Worm (Caenorhabditis elegans) whole organism, mixed stage, embryonic: ENCODE measurements around the gene R04E5.9.

Experiments used
- M03D4.4 ChIP-seq: sonication (generic microtip); optimal IDR thresholded peaks from 2 replicates; lab custom pipeline; 2017; ENCODE audit warnings: mild to moderate bottlenecking, missing genetic modification characterization, missing compliant biosample characterization
- blmp-1 ChIP-seq: fragments of 150-350 bp; optimal IDR thresholded peaks from 2 replicates; lab custom pipeline; 2014; ENCODE audit warnings: missing biosample characterization, missing genetic modification characterization
- ceh-39 ChIP-seq: fragments of 150-350 bp; optimal IDR thresholded peaks from 2 replicates; lab custom pipeline; 2014; ENCODE audit warnings: missing biosample characterization, missing genetic modification characterization
- ceh-43 ChIP-seq: fragments of 200-800 bp; sonication (Bioruptor generic); optimal IDR thresholded peaks from 2 replicates; lab custom pipeline; 2018; ENCODE audit warnings: mild to moderate bottlenecking, missing genetic modification characterization, moderate library complexity, missing compliant biosample characterization
- ceh-83 ChIP-seq: fragments of 200-800 bp; sonication (Bioruptor generic); optimal IDR thresholded peaks from 2 replicates; lab custom pipeline; 2018; ENCODE audit warnings: mild to moderate bottlenecking, missing genetic modification characterization, missing compliant biosample characterization
- ces-1 ChIP-seq: fragments of 150-350 bp; optimal IDR thresholded peaks from 2 replicates; lab custom pipeline; 2014; ENCODE audit warnings: missing biosample characterization, missing genetic modification reagents, missing genetic modification characterization
- cnd-1 ChIP-seq: fragments of 200-800 bp; sonication (Bioruptor generic); optimal IDR thresholded peaks from 2 replicates; lab custom pipeline; 2018; ENCODE audit warnings: mild to moderate bottlenecking, missing genetic modification characterization, missing compliant biosample characterization
- drap-1 ChIP-seq: fragments of 200-800 bp; sonication (Bioruptor generic); optimal IDR thresholded peaks from 3 replicates; lab custom pipeline; 2018; ENCODE audit warnings: mild to moderate bottlenecking, missing genetic modification characterization, missing compliant biosample characterization
- elt-1 ChIP-seq: sonication (generic microtip); optimal IDR thresholded peaks from 2 replicates; lab custom pipeline; 2017; ENCODE audit warnings: missing genetic modification characterization, mild to moderate bottlenecking, missing compliant biosample characterization, antibody characterized with exemption, moderate library complexity, borderline replicate concordance; ENCODE audit not compliant: insufficient read depth
- elt-3 ChIP-seq: fragments of 150-350 bp; optimal IDR thresholded peaks from 2 replicates; lab custom pipeline; 2014; ENCODE audit warnings: missing biosample characterization, missing genetic modification characterization
- flh-1 ChIP-seq: fragments of 200-800 bp; sonication (Bioruptor generic); optimal IDR thresholded peaks from 2 replicates; lab custom pipeline; 2018; ENCODE audit warnings: mild to moderate bottlenecking, missing genetic modification characterization, moderate library complexity, missing compliant biosample characterization
- hlh-1 ChIP-seq: fragments of 150-350 bp; optimal IDR thresholded peaks from 2 replicates; lab custom pipeline; 2014; ENCODE audit warnings: missing biosample characterization, missing genetic modification reagents, missing genetic modification characterization
- lin-32 ChIP-seq: fragments of 200-800 bp; sonication (Bioruptor generic); optimal IDR thresholded peaks from 2 replicates; lab custom pipeline; 2018; ENCODE audit warnings: mild to moderate bottlenecking, missing genetic modification characterization, missing compliant biosample characterization
- mep-1 ChIP-seq: fragments of 150-350 bp; optimal IDR thresholded peaks from 2 replicates; lab custom pipeline; 2017; ENCODE audit warnings: missing biosample characterization, missing genetic modification reagents, missing genetic modification characterization, inconsistent platforms
- mls-2 ChIP-seq: sonication (generic microtip); optimal IDR thresholded peaks from 2 replicates; lab custom pipeline; 2016; ENCODE audit warnings: mild to moderate bottlenecking, missing genetic modification characterization, moderate library complexity, missing compliant biosample characterization
- nhr-2 ChIP-seq: fragments of 150-350 bp; optimal IDR thresholded peaks from 2 replicates; lab custom pipeline; 2014; ENCODE audit warnings: missing biosample characterization, missing genetic modification characterization
- nhr-28 ChIP-seq: fragments of 150-350 bp; optimal IDR thresholded peaks from 2 replicates; lab custom pipeline; 2014; ENCODE audit warnings: missing biosample characterization, missing genetic modification characterization
- nhr-76 ChIP-seq: sonication (generic microtip); optimal IDR thresholded peaks from 2 replicates; lab custom pipeline; 2017; ENCODE audit warnings: missing biosample characterization, missing genetic modification characterization
- pha-4 ChIP-seq: fragments of 150-350 bp; optimal IDR thresholded peaks from 2 replicates; lab custom pipeline; 2018; ENCODE audit warnings: missing biosample characterization, missing genetic modification reagents, missing genetic modification characterization
- sem-2 ChIP-seq: fragments of 200-800 bp; sonication (Bioruptor generic); optimal IDR thresholded peaks from 2 replicates; lab custom pipeline; 2018; ENCODE audit warnings: mild to moderate bottlenecking, missing genetic modification characterization, missing compliant biosample characterization
- snpc-4 ChIP-seq: fragments of 150-350 bp; optimal IDR thresholded peaks from 2 replicates; lab custom pipeline; 2014; ENCODE audit warnings: missing biosample characterization, missing genetic modification characterization
- sptf-1 ChIP-seq: sonication (generic microtip); optimal IDR thresholded peaks from 2 replicates; lab custom pipeline; 2017; ENCODE audit warnings: mild to moderate bottlenecking, missing genetic modification characterization, moderate library complexity, missing compliant biosample characterization
- tbx-8 ChIP-seq: fragments of 200-800 bp; sonication (Bioruptor generic); optimal IDR thresholded peaks from 2 replicates; lab custom pipeline; 2018; ENCODE audit warnings: mild to moderate bottlenecking, missing genetic modification characterization, moderate library complexity, missing compliant biosample characterization
- unc-120 ChIP-seq: sonication (generic microtip); optimal IDR thresholded peaks from 2 replicates; lab custom pipeline; 2017; ENCODE audit warnings: missing genetic modification characterization, missing compliant biosample characterization; ENCODE audit not compliant: poor library complexity, severe bottlenecking
- unc-39 ChIP-seq: fragments of 150-350 bp; optimal IDR thresholded peaks from 2 replicates; lab custom pipeline; 2014; ENCODE audit warnings: missing biosample characterization, missing genetic modification characterization
- unc-62 ChIP-seq: fragments of 150-350 bp; optimal IDR thresholded peaks from 2 replicates; lab custom pipeline; 2014; ENCODE audit warnings: missing biosample characterization, missing genetic modification reagents, missing genetic modification characterization
- zip-8 ChIP-seq: fragments of 150-350 bp; optimal IDR thresholded peaks from 2 replicates; lab custom pipeline; 2014; ENCODE audit warnings: missing biosample characterization, missing genetic modification characterization
- ztf-11 ChIP-seq: fragments of 150-350 bp; optimal IDR thresholded peaks from 2 replicates; lab custom pipeline; 2014; ENCODE audit warnings: missing biosample characterization, missing genetic modification characterization

Gene R04E5.9

DNA sequence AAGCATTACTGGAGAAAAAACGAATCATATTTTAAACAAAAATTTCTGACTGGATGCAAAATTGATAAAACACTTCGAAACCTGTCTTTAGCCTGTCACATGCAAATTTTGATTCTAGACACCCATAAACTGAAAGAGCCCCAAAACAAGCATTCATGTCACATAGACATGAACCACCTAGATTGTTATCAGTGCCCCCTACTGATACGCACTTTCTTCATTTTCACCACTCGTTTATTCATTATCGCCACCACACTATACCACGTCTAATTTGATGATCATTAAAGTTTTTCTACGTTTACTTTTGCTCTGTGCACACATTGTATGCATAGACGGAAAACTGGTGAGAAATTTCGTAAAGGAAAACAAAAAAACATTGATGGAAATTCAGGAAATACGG is 974 bp upstream of the R04E5.9 start, which contains the start of gene cnnm-2:
cnnm-2 (plus strand) TSS at position 190 of the 400 bp plus-strand sequence.
- TF ChIP-seq ztf-11: no peak
- no peak for TF ChIP-seq M03D4.4 (tag; lab: Kevin White, UChicago)
- no peak for TF ChIP-seq nhr-28
- no peak for TF ChIP-seq tbx-8 (GFP tag; lab: Kevin White, UChicago)
- TF ChIP-seq unc-62: no peak
- TF ChIP-seq ceh-39: no peak
- no peak for TF ChIP-seq mep-1 (tag; lab: Kevin White, UChicago)
- no peak for TF ChIP-seq nhr-76 (tag; lab: Kevin White, UChicago)
- no peak for TF ChIP-seq nhr-2 (tag; lab: Kevin White, UChicago)
- TF ChIP-seq cnd-1 (tag; lab: Kevin White, UChicago): no peak
- TF ChIP-seq lin-32 (GFP tag; lab: Kevin White, UChicago): no peak
- no peak for TF ChIP-seq drap-1 (GFP tag; lab: Kevin White, UChicago)
- TF ChIP-seq mls-2: no peak

DNA sequence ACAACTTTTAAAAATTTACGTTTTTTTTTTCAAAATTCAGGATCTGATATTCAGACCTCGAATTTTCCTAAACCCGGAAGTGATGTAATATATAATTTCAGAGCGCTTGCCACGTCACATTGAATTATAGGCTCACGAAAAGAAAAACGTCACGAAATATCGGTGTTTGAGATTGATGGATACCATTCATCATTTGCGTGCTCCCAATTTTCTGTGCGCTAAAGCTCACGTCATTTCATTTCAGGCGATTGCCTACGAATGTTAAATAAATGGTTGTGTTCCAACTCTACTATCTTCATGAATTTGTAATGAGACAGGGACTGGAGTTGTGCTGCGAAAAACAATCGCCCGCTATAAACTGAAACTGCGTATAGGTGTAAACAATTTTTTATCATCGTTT is 2.2 kb downstream of the R04E5.9 start:
- TF ChIP-seq flh-1 (GFP tag; lab: Kevin White, UChicago) (no peak), unc-39 (tag; lab: Kevin White, UChicago) (no peak), ztf-11 (no peak), snpc-4 (no peak), sem-2 (GFP tag; lab: Kevin White, UChicago) (no peak), pha-4 (tag; lab: Kevin White, UChicago) (no peak), ceh-43 (GFP tag; lab: Kevin White, UChicago) (no peak), ceh-39 (no peak), nhr-2 (tag; lab: Kevin White, UChicago) (no peak), mep-1 (tag; lab: Kevin White, UChicago) (no peak), blmp-1 (tag; lab: Kevin White, UChicago) (no peak), nhr-28 (no peak), zip-8 (no peak)

DNA sequence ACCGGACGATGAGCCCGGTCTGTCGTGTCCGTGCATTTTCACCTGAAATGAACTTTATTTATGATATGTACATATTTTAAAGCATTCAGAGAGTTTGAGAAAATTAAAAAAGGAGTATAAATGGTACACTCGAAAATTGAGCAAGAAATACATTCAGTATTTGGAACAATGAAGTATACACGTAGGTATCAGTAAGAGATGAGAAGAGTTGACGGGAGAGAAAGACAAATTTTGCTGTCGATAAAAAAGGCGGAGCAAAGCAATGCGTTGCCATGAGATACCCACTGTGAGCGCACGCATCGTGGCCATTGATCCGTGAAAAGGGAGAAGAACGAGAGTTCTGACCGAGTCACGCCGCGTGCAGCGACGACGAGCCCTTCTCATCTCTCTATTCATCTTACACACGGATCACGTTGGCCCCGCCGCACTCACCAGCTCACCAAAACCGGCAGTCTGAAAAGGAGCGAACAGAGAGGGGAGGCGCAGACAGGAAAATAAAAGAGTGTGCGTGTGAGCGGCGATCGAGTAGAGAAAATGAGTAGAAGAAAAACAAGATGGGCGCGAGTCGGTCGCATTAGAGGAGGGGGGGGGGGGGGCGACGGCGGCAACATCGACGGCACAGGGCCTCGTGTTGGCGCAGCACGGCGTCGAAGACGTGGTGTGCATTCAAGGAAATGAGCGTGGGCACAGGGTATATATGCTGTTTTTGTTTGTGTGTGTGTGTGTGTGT is 4.7 kb downstream of the R04E5.9 start, which contains the start of gene R04E5.8:
R04E5.8 (minus strand) TSS at position 51 of the 730 bp plus-strand sequence.
- TF ChIP-seq hlh-1 (tag; lab: Kevin White, UChicago): no peak
- TF ChIP-seq M03D4.4 (tag; lab: Kevin White, UChicago): no peak
- TF ChIP-seq flh-1 (GFP tag; lab: Kevin White, UChicago): no peak
- no peak for TF ChIP-seq ztf-11
- TF ChIP-seq unc-120: peak; percentile 48

DNA sequence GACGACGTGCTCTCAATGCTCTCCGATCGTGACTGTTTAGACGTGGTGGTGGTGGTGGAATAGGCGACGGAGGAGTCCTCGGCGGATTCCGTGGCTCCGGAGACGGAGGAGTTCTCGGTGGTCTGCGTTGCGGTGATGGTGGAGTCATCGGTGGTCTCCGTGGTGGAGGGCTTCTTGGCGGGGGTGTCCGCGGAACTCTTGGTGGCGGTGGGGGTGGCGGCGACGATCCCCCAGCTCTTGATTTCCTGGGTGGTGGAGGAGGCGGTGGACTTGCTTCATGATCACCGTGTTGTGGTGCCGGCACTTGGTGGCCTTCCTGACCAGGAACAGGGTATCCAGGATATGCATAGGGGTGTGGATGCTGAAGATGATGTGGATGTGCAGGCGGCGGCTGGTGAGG is 5.5 kb downstream of the R04E5.9 start:
- TF ChIP-seq M03D4.4 (tag; lab: Kevin White, UChicago) (no peak), hlh-1 (tag; lab: Kevin White, UChicago) (no peak), ceh-39 (no peak), cnd-1 (tag; lab: Kevin White, UChicago) (no peak), mep-1 (tag; lab: Kevin White, UChicago) (no peak), ztf-11 (no peak), lin-32 (GFP tag; lab: Kevin White, UChicago) (no peak), sptf-1 (no peak), nhr-2 (tag; lab: Kevin White, UChicago) (no peak), ceh-83 (GFP tag; lab: Kevin White, UChicago) (no peak), unc-62 (no peak), ces-1 (GFP tag; lab: Kevin White, UChicago) (no peak)
- TF ChIP-seq, all 35 proteins: peak for 0

DNA sequence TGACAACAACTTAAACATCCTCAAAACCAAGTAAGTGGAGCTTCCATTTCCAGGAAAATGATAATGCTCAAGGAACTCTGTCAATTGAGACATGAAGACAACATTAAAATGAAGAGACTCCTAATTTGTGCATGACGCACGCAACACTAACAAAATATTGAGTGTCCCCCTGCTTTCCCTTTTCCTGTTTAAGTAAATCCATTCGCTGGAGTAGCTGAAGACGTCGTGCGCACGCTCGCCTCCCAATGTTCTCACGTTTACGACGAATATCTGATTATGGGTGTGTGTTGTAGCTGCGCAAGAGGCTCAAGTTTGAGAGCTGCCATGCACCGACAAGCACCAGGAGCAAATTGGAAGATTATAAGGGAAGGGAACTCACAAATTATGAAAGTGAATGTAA is 10.0 kb downstream of the R04E5.9 start:
- no peak for TF ChIP-seq nhr-28
- peak; percentile 92 for TF ChIP-seq ces-1 (GFP tag; lab: Kevin White, UChicago)
- no peak for TF ChIP-seq elt-3 (tag; lab: Kevin White, UChicago)
- TF ChIP-seq M03D4.4 (tag; lab: Kevin White, UChicago): no peak

DNA sequence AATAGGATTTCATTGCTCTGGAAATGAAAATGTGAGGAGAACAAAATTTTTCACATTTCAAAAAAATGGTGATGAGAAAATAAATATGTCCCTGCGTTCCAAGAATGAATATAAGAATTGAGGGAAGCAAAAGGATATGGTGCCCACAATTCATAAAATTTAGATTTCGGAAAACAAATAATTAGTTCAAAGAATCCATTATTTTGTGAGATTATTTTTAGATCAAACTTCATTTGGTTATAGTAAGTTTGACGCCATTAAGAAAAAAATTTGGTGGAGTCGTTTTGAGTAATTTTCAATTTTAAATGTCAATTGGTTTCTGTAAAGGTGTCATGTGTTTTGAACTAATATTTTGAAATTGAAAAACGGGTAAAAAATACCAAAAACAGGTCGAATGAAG is 10.6 kb downstream of the R04E5.9 start:
- TF ChIP-seq flh-1 (GFP tag; lab: Kevin White, UChicago): no peak
- no peak for TF ChIP-seq tbx-8 (GFP tag; lab: Kevin White, UChicago)
- no peak for TF ChIP-seq blmp-1 (tag; lab: Kevin White, UChicago)
- TF ChIP-seq M03D4.4 (tag; lab: Kevin White, UChicago): no peak
- no peak for TF ChIP-seq elt-1 (tag; lab: Kevin White, UChicago)
- TF ChIP-seq zip-8: no peak
- no peak for TF ChIP-seq drap-1 (GFP tag; lab: Kevin White, UChicago)
- TF ChIP-seq ceh-43 (GFP tag; lab: Kevin White, UChicago): no peak
- TF ChIP-seq lin-32 (GFP tag; lab: Kevin White, UChicago): no peak
- TF ChIP-seq, all 35 proteins: peak for 0
